Worm (Caenorhabditis elegans): ENCODE measurements around the gene M151.2.

Gene M151.2

DNA sequence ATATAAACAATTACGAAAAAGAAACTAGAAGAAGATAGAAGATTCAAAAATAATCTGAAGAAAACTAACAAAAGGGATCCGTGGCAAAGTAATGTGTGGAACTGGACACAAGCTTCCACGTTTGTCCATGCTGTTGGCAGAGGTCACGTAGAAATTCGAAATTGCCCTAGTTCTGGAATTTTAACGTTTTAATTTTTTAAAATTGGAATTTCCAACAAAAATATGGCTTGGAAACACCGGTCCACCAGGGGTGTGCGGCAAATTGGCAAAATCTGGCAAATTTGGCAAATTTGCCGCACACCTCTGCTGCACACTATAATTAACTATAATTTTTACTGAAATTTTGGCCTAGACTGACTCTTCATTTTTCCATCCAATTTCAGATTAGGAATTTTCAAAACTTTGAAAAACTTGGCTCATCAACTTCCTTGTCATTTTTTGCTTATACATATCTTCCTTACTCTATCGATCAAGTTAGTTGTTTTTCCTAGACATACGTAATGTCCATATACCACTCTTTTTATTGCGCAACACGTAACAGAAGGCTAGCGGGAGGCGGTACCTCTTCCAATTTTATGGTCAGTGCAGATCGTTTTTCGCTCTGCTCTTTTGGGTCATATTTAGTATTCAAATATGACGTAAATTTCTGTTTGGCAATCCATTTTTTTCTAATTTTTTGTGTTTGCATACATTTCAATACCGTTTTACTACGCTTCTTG, 50.6 kb downstream of the M151.2 start, which contains the start of gene F19B10.10:
TSS of gene F19B10.10 (minus strand) at position 51 of the 719 bp plus-strand sequence.
- TF ChIP-seq ref-1 (GFP tag; conservative IDR thresholded peaks at IDR 0.05), result no peak
- TF ChIP-seq ztf-23 (GFP tag; IDR thresholded peaks at IDR 0.05), result no peak
- no peak for TF ChIP-seq med-1 (GFP tag; optimal IDR thresholded peaks at IDR 0.05; ENCODE audit: insufficient read depth)

DNA sequence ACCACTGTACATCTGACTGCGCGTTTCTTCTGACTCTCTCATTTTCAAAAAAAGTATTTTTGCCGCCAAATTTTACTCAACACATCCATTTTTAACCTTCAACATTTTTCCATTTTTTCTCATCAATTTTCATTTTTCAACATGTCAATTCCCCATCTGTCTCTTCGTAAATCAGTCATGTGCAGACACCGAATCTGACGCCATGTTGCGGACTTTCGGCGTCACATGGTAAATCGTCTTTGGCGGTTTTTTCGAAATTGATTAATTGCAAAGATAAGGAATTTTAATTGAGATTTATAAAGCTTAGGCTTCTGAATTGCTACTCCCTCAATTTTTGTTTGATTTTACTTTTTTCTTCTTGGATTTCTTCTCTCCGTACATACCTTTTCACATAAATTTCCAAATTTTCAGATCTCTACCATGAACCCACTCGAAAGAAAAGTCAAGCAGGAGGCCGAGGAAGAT, 51.9 kb downstream of the M151.2 start, which contains the start of gene F19B10.1:
TSS of gene F19B10.1 (plus strand) at position 415 of the 465 bp plus-strand sequence.
- no peak for TF ChIP-seq tab-1 (GFP tag; IDR thresholded peaks at IDR 0.05)
- no peak for TF ChIP-seq ztf-29 (GFP tag; IDR thresholded peaks at IDR 0.05)
- TF ChIP-seq ref-1 (GFP tag; conservative IDR thresholded peaks at IDR 0.05), result no peak
- no peak for TF ChIP-seq cog-1 (tag; optimal IDR thresholded peaks at IDR 0.05)
- no peak for TF ChIP-seq flt-1 (GFP tag; IDR thresholded peaks at IDR 0.05)
- no peak for TF ChIP-seq med-1 (GFP tag; optimal IDR thresholded peaks at IDR 0.05; ENCODE audit: insufficient read depth)
- TF ChIP-seq ztf-23 (GFP tag; IDR thresholded peaks at IDR 0.05), result no peak
- TF ChIP-seq T22C8.4 (GFP tag; IDR thresholded peaks at IDR 0.05), result no peak
- no peak for TF ChIP-seq klf-2 (GFP tag; conservative IDR thresholded peaks at IDR 0.05)

DNA sequence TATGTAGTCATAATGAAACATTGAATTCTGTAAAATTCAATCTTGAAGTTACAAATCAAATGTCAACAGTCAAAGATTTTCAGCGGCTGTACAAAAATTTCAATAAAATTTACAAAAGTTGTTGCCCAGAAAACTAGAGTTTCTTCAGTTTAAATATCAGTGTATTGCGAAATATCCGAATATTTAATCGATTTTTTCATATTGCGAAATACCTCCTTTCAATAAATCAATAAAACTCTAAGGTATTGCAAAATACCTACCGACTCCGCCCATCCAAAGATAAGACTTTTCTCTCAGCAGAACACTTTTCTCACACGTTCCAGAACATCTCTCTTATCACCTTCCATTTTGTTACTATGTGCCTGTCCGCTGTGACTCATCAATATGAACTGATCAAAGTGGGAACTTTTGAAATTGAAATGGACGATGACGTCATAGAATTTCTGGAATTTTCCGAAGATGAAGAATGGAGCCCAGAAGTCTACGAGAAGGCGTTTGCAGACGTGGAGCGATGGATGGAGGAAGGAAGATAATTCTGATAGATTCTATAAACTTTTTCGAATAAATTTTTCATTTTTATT, 53.7 kb downstream of the M151.2 start:
- TF ChIP-seq tab-1 (GFP tag; IDR thresholded peaks at IDR 0.05) (no peak), cog-1 (tag; optimal IDR thresholded peaks at IDR 0.05) (no peak), flt-1 (GFP tag; IDR thresholded peaks at IDR 0.05) (no peak), med-1 (GFP tag; optimal IDR thresholded peaks at IDR 0.05; ENCODE audit: insufficient read depth) (no peak), ztf-29 (GFP tag; IDR thresholded peaks at IDR 0.05) (no peak), klf-2 (GFP tag; conservative IDR thresholded peaks at IDR 0.05) (no peak)
